Fruit fly (Drosophila melanogaster) ovary, adult (tissue): ENCODE measurements around the gene CG33298.

Source experiments
- CG17801 ChIP-seq: fragments of 200-800 bp; optimal IDR thresholded peaks from 2 replicates; lab custom pipeline; 2019; ENCODE audit warnings: missing biosample characterization, mild to moderate bottlenecking, missing genetic modification characterization, moderate library complexity; ENCODE audit not compliant: partially characterized antibody

Gene CG33298

DNA sequence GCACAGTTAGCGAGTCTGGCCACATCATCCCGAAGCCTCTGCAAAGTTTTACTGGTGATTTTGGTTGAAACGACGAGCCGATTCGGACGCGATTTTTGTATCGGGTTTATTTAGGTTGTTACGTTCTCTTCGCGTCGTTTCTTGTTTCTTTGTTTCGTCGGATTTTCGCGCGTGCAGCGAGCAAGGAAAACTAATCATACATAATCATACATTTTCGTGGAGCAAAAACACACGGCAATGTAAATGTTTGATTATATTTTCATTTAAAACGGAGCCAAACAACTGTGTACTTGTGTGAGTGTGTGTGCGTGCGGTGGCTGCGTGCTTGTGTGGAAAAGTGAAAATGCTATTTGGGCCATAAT is at the start of gene CG33298:
CG33298 (plus strand) TSS at position 57 of the 362 bp plus-strand sequence.
- peak; percentile 47 for TF ChIP-seq CG17801 (GFP tag; lab: Kevin White, UChicago)

DNA sequence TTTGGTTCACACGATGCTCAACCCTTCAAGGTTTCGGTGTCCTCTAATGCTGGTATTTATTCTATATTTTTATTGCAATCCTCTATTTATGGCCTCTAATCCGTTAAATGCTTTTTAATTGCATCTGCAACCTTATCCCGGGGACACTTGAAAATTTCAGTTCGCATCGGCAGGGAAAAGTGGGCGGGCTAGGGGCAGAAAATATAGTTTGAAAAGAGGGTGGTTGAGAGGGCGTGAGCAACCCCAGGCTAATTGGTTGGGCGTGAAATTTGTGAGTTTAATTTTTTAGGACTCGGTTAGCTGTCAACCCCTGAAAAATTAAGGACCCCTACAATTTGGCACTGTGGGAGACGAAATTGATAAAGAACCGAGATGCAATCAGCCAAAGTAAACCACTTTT is 49.5 kb upstream of the CG33298 start:
- no peak for TF ChIP-seq CG17801 (GFP tag; lab: Kevin White, UChicago)

dm6 chr2L:9446398-9446945 is 48.8 kb upstream of the CG33298 start:
- TF ChIP-seq CG17801 (GFP tag; lab: Kevin White, UChicago), result no peak

DNA sequence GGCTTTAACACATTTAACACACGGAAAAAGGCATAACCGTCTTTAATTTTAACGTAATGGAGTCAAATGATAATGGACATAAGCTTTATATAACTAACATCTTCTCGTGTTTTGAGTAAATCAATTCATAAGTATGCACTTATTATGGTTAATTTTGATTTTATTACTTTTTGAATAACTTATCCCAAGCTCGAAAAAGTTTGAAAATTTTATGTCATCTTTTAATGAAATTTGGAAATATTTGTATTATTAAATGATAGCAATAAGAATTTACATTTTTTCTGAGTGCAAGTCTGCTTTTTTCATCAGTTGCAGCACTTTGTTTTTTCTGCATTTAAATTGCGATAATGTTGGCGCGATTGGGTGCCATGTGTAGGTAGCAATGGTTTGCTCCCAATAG is 47.5 kb upstream of the CG33298 start:
- TF ChIP-seq CG17801 (GFP tag; lab: Kevin White, UChicago), result no peak

- no peak for TF ChIP-seq CG17801 (GFP tag; lab: Kevin White, UChicago)
Observed at dm6 chr2L:9448322-9449256, 46.7 kb upstream of the CG33298 start.

- TF ChIP-seq CG17801 (GFP tag; lab: Kevin White, UChicago), result peak; percentile 96
Observed at dm6 chr2L:9449257-9449972, 45.9 kb upstream of the CG33298 start.

DNA sequence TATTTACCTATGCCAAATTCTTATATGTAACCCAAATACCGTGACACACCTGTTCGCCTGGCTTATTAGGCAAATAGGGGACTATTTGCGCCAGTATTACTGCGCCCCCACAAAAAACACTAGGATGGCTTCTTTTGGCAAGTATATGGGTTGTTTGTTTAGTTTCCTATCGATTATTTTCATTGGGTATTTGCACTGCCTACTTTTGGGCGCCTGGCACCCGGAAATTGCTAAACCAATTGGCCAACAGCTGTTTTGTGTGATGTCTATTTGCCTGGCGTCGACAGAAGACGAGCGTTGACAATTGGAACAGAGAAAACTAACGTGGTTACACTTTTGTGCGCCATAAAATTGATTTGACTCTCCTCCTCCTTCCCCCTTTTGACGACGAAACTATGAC is 42.3 kb upstream of the CG33298 start:
- no peak for TF ChIP-seq CG17801 (GFP tag; lab: Kevin White, UChicago)

DNA sequence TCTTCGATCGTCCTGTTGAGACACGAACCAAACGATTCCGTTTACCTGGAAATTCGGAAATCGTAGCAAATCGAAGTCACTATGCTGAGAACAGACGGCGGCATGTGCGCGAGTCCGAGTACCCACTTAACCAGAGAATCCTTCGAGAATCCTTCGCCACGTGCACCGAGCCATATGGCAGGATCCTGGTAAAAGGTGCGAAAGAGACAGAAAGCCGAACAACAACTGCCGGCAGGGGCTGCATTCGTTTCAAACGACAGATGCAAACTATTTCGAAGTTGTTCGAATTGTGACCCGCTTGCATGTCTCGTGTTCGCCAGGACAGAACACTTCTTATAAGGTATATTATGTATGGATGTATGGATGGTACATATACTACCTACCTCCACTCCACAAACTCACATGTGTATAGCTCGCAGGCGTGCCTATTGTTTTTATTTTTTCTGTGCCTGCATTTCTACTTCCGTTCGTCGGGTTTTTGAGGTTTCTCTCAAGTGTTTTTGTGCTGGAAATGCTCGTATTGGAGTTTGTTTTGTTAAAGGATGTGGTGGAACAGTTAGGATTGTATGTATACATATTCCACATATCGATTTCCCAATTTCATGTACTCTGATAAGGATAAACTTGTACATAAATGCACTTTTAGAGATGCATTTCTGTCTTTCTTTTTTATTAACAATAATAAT is 40.8 kb upstream of the CG33298 start:
- TF ChIP-seq CG17801 (GFP tag; lab: Kevin White, UChicago), result no peak

DNA sequence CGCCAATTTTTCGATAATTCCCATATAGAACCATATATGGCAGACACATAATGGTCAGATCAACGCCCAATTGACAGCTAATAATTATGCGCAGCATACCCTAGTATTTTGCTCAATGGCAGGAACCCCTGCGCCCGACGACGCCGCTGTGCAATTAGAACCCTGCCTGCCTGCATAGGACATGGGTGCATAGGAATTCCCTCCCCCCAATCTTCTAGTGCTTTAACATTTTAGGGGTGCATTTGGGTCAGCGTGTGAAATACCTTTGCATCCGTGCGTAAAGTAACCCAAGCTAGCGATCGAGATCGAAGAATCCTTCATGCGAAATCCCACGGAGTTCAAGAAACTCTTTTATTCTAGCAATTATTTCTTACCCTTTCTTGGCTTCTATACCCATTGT is 40.1 kb upstream of the CG33298 start:
- no peak for TF ChIP-seq CG17801 (GFP tag; lab: Kevin White, UChicago)

DNA sequence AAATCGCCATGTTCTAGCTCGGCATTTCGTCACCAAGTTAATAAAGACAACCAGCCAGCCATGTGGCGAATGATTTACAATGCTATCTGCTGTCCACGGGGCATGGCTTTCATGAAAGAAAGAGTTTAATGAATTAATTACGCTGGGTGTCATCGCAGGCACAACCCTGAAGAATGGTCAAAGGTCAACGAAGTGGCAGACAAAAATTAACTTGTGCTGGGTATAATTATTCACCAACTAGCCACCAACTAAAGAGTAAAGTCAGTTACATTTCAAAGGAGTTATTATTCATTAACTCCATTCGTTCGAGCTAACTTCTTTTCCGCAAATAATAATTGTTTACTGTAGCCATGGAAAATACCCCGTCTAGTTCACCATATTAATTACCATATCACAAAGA is 37.8 kb upstream of the CG33298 start:
- TF ChIP-seq CG17801 (GFP tag; lab: Kevin White, UChicago), result no peak

dm6 chr2L:9457865-9458264 is 37.4 kb upstream of the CG33298 start:
- no peak for TF ChIP-seq CG17801 (GFP tag; lab: Kevin White, UChicago)

- no peak for TF ChIP-seq CG17801 (GFP tag; lab: Kevin White, UChicago)
Observed at dm6 chr2L:9459372-9460091, 35.7 kb upstream of the CG33298 start.

- TF ChIP-seq CG17801 (GFP tag; lab: Kevin White, UChicago), result no peak
Observed at dm6 chr2L:9460092-9460473, 35.2 kb upstream of the CG33298 start.

- TF ChIP-seq CG17801 (GFP tag; lab: Kevin White, UChicago), result no peak
Observed at dm6 chr2L:9464455-9465063, 30.7 kb upstream of the CG33298 start.
